Worm (Caenorhabditis elegans) whole organism, late embryonic: ENCODE results near the gene vps-37.

ENCODE experiments used
- dmd-4 ChIP-seq: sonication (generic microtip); optimal IDR thresholded peaks from 2 replicates; lab custom pipeline; 2016; ENCODE audit warnings: borderline replicate concordance, missing genetic modification characterization, missing compliant biosample characterization
- dve-1 ChIP-seq: sonication (generic microtip); optimal IDR thresholded peaks from 2 replicates; lab custom pipeline; 2017; ENCODE audit warnings: antibody characterized with exemption, mild to moderate bottlenecking, missing genetic modification characterization, missing compliant biosample characterization
- nfya-1 ChIP-seq: sonication (generic microtip); optimal IDR thresholded peaks from 2 replicates; lab custom pipeline; 2017; ENCODE audit warnings: missing genetic modification characterization, mild to moderate bottlenecking, missing compliant biosample characterization, antibody characterized with exemption, moderate library complexity
- odd-2 ChIP-seq: sonication (generic microtip); optimal IDR thresholded peaks from 2 replicates; lab custom pipeline; 2017; ENCODE audit warnings: antibody characterized with exemption, mild to moderate bottlenecking, missing genetic modification characterization, missing compliant biosample characterization
- pag-3 ChIP-seq: sonication (generic microtip); optimal IDR thresholded peaks from 2 replicates; lab custom pipeline; 2016; ENCODE audit warnings: missing compliant biosample characterization, missing genetic modification characterization, borderline replicate concordance

DNA sequence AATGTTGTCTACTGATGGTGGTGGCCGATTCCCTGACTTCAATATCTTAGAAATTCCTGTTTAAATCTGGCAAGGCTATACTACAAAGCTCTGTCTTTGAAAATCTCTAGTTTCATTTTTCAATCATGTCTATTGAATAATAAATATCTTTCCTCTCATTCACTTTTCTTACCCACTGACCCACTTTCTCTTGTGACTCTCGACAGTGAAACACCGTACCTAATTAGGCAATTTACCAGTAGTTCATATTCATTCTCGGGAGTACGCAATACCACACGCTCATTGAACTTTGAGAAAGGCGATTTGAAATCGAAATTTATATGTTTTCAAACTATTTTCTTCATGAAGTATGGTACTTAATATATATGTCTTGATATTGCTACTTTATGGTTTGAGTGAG, 7.7 kb upstream of the vps-37 start, which contains the start of gene CD4.11:
- TF ChIP-seq dmd-4 (tag; lab: Kevin White, UChicago) = no peak
- TF ChIP-seq pag-3 (tag; lab: Kevin White, UChicago) = no peak
- TF ChIP-seq nfya-1 = no peak
- TF ChIP-seq dve-1 = no peak
- TF ChIP-seq odd-2 (tag; lab: Kevin White, UChicago) = no peak
